Worm (Caenorhabditis elegans): ENCODE results near the gene Y37D8A.3.

Y37D8A.3 gene

DNA sequence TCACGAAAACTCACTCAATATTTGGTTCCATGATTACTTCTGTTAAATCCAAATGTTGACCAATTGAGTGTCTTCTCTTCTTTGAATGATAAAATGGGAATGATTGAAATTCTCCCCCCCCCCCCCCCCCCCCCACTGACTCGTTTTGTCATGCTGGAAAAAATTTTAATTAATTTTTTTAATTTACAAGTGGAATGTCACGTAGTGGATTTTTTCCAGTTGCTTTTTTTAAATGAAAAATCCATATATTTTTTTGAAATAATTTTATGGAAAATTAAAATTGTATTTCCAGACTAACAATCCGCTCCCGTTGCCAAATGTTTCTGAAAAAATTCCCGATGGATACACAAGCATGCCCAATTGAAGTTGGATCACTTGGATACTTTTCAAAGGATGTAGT, 39.7 kb upstream of the Y37D8A.3 start, which contains the start of gene BE10.1:
Gene BE10.1, minus strand, starts transcription at position 101 of the 400 bp plus-strand sequence.
- TF ChIP-seq rpc-1 (optimal IDR thresholded peaks at IDR 0.05) (no peak), rpc-1 (tag; optimal IDR thresholded peaks at IDR 0.05) (no peak), lir-1 (GFP tag; conservative IDR thresholded peaks at IDR 0.05) (no peak), repo-1 (tag; optimal IDR thresholded peaks at IDR 0.05) (no peak)

DNA sequence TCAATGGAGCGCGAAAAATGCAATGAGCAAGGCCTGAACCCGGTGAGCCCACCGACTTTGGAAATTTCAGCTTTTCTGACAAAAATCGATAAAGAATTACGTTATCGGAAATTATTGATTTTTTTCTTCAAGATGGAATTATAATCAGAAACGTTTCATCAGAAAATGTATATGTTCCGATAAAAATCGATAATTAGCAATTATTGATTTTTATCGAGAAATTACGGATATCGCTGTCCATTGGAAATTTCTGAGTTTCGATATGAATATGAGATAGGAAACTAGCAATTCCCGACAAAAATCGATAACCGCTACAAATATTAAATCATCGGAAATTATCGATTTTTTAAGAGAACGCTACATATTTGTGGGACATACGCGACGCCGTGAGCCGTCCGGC, 35.0 kb upstream of the Y37D8A.3 start:
- TF ChIP-seq lsy-27 (tag; optimal IDR thresholded peaks at IDR 0.05; ENCODE audit: borderline replicate concordance, insufficient read depth) (no peak), nfyb-1 (GFP tag; IDR thresholded peaks at IDR 0.05) (no peak), rpc-1 (optimal IDR thresholded peaks at IDR 0.05) (no peak), rpc-1 (tag; optimal IDR thresholded peaks at IDR 0.05) (no peak), snpc-1.3 (tag; optimal IDR thresholded peaks at IDR 0.05; ENCODE audit: insufficient read depth) (no peak), lin-26 (GFP tag; IDR thresholded peaks at IDR 0.05) (no peak), lag-1 (GFP tag; IDR thresholded peaks at IDR 0.05) (no peak), hsf-1 (GFP tag; IDR thresholded peaks at IDR 0.05) (no peak), ceh-100 (GFP tag; IDR thresholded peaks at IDR 0.05) (no peak), nfya-2 (GFP tag; IDR thresholded peaks at IDR 0.05) (no peak), F52B5.7 (tag; optimal IDR thresholded peaks at IDR 0.05) (no peak), F55B11.4 (tag; optimal IDR thresholded peaks at IDR 0.05; ENCODE audit: borderline replicate concordance, insufficient read depth) (no peak), Y56A3A.18 (GFP tag; IDR thresholded peaks at IDR 0.05) (no peak)

DNA sequence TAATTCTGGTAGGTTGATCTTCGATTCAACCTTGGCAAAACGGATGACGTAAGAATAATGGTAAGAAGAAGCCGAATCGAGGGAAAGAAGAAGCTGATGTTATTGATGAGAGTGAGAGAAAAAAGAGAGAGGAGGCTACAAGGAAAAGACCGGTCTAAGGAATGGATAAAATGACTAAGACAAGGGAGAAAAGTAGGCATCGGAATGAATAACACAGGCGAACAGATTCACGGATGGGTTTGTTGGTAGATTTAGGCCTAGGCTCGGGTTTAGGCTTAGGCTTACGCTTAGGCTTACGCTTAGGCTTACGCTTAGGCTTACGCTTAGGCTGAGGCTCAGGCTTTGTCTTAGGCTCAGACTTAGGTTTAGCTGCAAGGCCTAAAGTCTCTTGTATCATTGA, 30.7 kb upstream of the Y37D8A.3 start, which contains the start of gene agmo-1:
Gene agmo-1, minus strand, starts transcription at position 101 of the 400 bp plus-strand sequence.
- no peak for TF ChIP-seq ets-4 (GFP tag; optimal IDR thresholded peaks at IDR 0.05)
- no peak for TF ChIP-seq nhr-27 (tag; optimal IDR thresholded peaks at IDR 0.05)
- no peak for TF ChIP-seq B0336.3 (GFP tag; IDR thresholded peaks at IDR 0.05)
- TF ChIP-seq dpff-1 (tag; optimal IDR thresholded peaks at IDR 0.05), result no peak
- no peak for TF ChIP-seq let-607 (tag; optimal IDR thresholded peaks at IDR 0.05)
- TF ChIP-seq ztf-18 (tag; optimal IDR thresholded peaks at IDR 0.05), result no peak
- no peak for TF ChIP-seq let-526 (GFP tag; IDR thresholded peaks at IDR 0.05)
- no peak for TF ChIP-seq nhr-90 (tag; optimal IDR thresholded peaks at IDR 0.05)
- TF ChIP-seq hlh-26 (GFP tag; conservative IDR thresholded peaks at IDR 0.05), result no peak
- no peak for TF ChIP-seq him-1 (tag; optimal IDR thresholded peaks at IDR 0.05)
- no peak for TF ChIP-seq egl-44 (GFP tag; IDR thresholded peaks at IDR 0.05)
- no peak for TF ChIP-seq tbp1 (GFP tag; optimal IDR thresholded peaks at IDR 0.05)
- TF ChIP-seq fkh-3 (tag; optimal IDR thresholded peaks at IDR 0.05), result no peak
- TF ChIP-seq snpc-1.1 (tag; optimal IDR thresholded peaks at IDR 0.05; ENCODE audit: insufficient read depth), result no peak
- TF ChIP-seq B0261.1 (tag; optimal IDR thresholded peaks at IDR 0.05), result no peak
- no peak for TF ChIP-seq aptf-3 (GFP tag; IDR thresholded peaks at IDR 0.05)
- TF ChIP-seq unc-62 (GFP tag; optimal IDR thresholded peaks at IDR 0.05), result no peak
- TF ChIP-seq K11D2.4 (GFP tag; IDR thresholded peaks at IDR 0.05), result no peak
- TF ChIP-seq lin-40 (tag; optimal IDR thresholded peaks at IDR 0.05), result no peak

DNA sequence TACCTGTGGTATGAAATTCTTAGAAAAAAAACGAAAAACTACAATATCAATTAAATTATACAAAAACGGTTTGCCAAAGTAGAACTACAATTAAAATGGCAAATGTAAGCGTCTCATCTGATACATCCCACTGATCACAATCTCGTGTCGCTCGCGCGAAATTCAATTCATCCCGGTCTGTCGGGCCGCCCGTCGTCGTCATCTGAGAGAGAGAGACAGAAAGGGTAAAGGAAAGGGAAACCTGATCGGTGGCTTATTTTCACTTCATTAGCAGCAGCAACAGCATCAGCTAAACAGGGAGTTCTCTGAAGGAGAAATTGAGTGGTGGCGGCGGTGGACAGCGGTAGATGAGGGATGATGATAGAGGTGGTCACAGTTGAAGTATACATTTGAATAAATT, 28.6 kb upstream of the Y37D8A.3 start:
- TF ChIP-seq mel-28 (tag; optimal IDR thresholded peaks at IDR 0.05; ENCODE audit: borderline replicate concordance) (no peak), zfh-2 (GFP tag; conservative IDR thresholded peaks at IDR 0.05) (0 out of 2 replicates have a peak, but pooled peaks have one; percentile 26)

All from whole organism, young adult.